Fruit fly (Drosophila melanogaster): Measurements from ENCODE around the gene CG31206.

Gene CG31206

DNA sequence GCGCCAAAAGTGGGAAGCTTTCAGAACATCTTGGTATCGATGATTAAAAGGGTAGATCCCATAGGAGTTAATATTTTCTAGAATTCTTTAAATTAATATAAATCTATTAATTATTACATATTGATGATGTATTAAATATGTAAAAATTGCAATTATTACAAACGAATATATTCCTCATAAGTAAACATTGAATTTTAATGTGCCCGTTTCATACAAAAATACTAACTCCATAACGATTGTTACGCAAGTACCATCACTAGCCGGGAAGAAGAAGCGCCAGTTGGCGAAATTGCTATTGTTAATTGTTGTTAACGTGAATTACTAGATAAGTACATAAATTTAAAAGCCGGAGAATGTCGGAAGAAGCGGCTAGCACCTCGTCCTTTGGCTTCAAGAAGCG, 50.3 kb downstream of the CG31206 start, which contains the start of gene mdlc (continued):
- TF ChIP-seq CG2889 (GFP tag; IDR thresholded peaks at IDR 0.05) (no peak), eyg (GFP tag; optimal IDR thresholded peaks at IDR 0.05) (no peak), toy (GFP tag; IDR thresholded peaks at IDR 0.05) (no peak), crol (GFP tag; IDR thresholded peaks at IDR 0.05) (no peak), Rfx (GFP tag; IDR thresholded peaks at IDR 0.05) (peak; percentile 28; the same call in 1 of the 2 replicates), CG30020 (tag; optimal IDR thresholded peaks at IDR 0.05) (no peak), CG13287 (GFP tag; IDR thresholded peaks at IDR 0.05; ENCODE audit: partially characterized antibody) (peak; percentile 73), h (optimal IDR thresholded peaks at IDR 0.05) (no peak), nau (GFP tag; optimal IDR thresholded peaks at IDR 0.05) (no peak), Dp (GFP tag; optimal IDR thresholded peaks at IDR 0.05) (peak; percentile 57), H2.0 (GFP tag; IDR thresholded peaks at IDR 0.05) (no peak), her (GFP tag; optimal IDR thresholded peaks at IDR 0.05) (no peak), CoRest (tag; optimal IDR thresholded peaks at IDR 0.05) (peak; percentile 59), tin (GFP tag; optimal IDR thresholded peaks at IDR 0.05) (no peak), CG14441 (GFP tag; IDR thresholded peaks at IDR 0.05) (no peak), Asciz (GFP tag; optimal IDR thresholded peaks at IDR 0.05) (no peak), CG11093 (GFP tag; IDR thresholded peaks at IDR 0.05) (no peak), org-1 (GFP tag; optimal IDR thresholded peaks at IDR 0.05) (no peak), CG15601 (tag; optimal IDR thresholded peaks at IDR 0.05) (no peak), CG12155 (GFP tag; optimal IDR thresholded peaks at IDR 0.05) (no peak), CG15073 (GFP tag; optimal IDR thresholded peaks at IDR 0.05) (no peak), tx (GFP tag; optimal IDR thresholded peaks at IDR 0.05) (no peak), repo (GFP tag; optimal IDR thresholded peaks at IDR 0.05) (no peak), Bdp1 (GFP tag; optimal IDR thresholded peaks at IDR 0.05) (no peak), sisA (GFP tag; IDR thresholded peaks at IDR 0.05) (no peak), CG15696 (tag; optimal IDR thresholded peaks at IDR 0.05) (peak; percentile 4), CG18476 (GFP tag; optimal IDR thresholded peaks at IDR 0.05) (no peak), ato (GFP tag; IDR thresholded peaks at IDR 0.05; ENCODE audit: partially characterized antibody) (no peak), CG7987 (GFP tag; optimal IDR thresholded peaks at IDR 0.05) (no peak), CG1792 (GFP tag; optimal IDR thresholded peaks at IDR 0.05) (no peak), CG10462 (GFP tag; optimal IDR thresholded peaks at IDR 0.05) (no peak), gfzf (GFP tag; optimal IDR thresholded peaks at IDR 0.05) (peak; percentile 56), CG17568 (GFP tag; optimal IDR thresholded peaks at IDR 0.05) (no peak), ewg (GFP tag; optimal IDR thresholded peaks at IDR 0.05) (no peak), ase (GFP tag; IDR thresholded peaks at IDR 0.05) (no peak), vfl (GFP tag; optimal IDR thresholded peaks at IDR 0.05) (no peak), pan (optimal IDR thresholded peaks at IDR 0.05) (no peak), pan (GFP tag; optimal IDR thresholded peaks at IDR 0.05 in 1 of 2, IDR thresholded peaks at IDR 0.05 in 1 of 2) (no peak), CG4820 (GFP tag; optimal IDR thresholded peaks at IDR 0.05) (no peak), caup (GFP tag; optimal IDR thresholded peaks at IDR 0.05; ENCODE audit: severe bottlenecking) (no peak), CG1024 (GFP tag; IDR thresholded peaks at IDR 0.05) (no peak), Oaz (GFP tag; IDR thresholded peaks at IDR 0.05) (no peak), TFAM (GFP tag; optimal IDR thresholded peaks at IDR 0.05) (no peak), br (optimal IDR thresholded peaks at IDR 0.05) (no peak), zen2 (GFP tag; IDR thresholded peaks at IDR 0.05; ENCODE audit: partially characterized antibody) (no peak), Lhr (GFP tag; optimal IDR thresholded peaks at IDR 0.05) (no peak), Sry-δ (GFP tag; optimal IDR thresholded peaks at IDR 0.05) (peak; percentile 77), Fer1 (GFP tag; optimal IDR thresholded peaks at IDR 0.05) (no peak), ftz-f1 (GFP tag; optimal IDR thresholded peaks at IDR 0.05) (no peak), da (GFP tag; optimal IDR thresholded peaks at IDR 0.05) (no peak), CG7745 (tag; optimal IDR thresholded peaks at IDR 0.05) (no peak), Six4 (GFP tag; optimal IDR thresholded peaks at IDR 0.05) (no peak), CG8089 (GFP tag; optimal IDR thresholded peaks at IDR 0.05) (no peak)
